Worm (Caenorhabditis elegans): ENCODE measurements around the gene rig-1.

Gene rig-1

DNA sequence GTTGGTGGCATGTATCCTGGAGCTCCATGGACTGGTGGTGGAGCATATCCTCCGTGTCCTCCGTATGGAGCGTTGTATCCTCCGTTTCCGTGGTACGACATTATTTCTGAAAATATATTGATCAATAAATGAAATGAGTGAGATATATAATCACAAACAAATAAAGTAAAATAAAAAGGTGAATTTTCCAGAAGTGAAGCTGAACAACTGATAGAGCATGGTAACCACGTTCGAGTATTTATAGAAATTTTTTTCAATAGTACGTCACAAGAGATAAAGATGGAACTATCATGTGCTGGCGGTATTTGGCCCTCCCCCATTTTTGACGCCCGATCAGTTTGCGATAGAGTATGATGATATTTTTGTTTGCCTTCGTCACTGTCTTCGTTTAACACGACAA is 56.4 kb downstream of the rig-1 start, which contains the start of gene F53A9.7:
Gene F53A9.7 (minus strand): TSS at position 101 of the 400 bp plus-strand sequence.
- TF ChIP-seq gei-8 (GFP tag; optimal IDR thresholded peaks at IDR 0.05) (no peak), Y75B8A.6 (GFP tag; IDR thresholded peaks at IDR 0.05) (no peak), nhr-237 (tag; optimal IDR thresholded peaks at IDR 0.05) (no peak), ces-1 (GFP tag; optimal IDR thresholded peaks at IDR 0.05) (no peak), Y105C5A.15 (GFP tag; IDR thresholded peaks at IDR 0.05) (no peak), unc-130 (GFP tag; optimal IDR thresholded peaks at IDR 0.05) (no peak), aly-2 (tag; optimal IDR thresholded peaks at IDR 0.05) (no peak), F10B5.3 (tag; optimal IDR thresholded peaks at IDR 0.05) (no peak), lsy-2 (tag; optimal IDR thresholded peaks at IDR 0.05) (no peak), spr-1 (tag; optimal IDR thresholded peaks at IDR 0.05) (no peak), pqm-1 (tag; optimal IDR thresholded peaks at IDR 0.05) (no peak), unc-62 (GFP tag; optimal IDR thresholded peaks at IDR 0.05 in 1 of 2) (peak in 1 of 2 experiments; percentile 60), unc-62 (tag; optimal IDR thresholded peaks at IDR 0.05) (no peak), fos-1 (tag; optimal IDR thresholded peaks at IDR 0.05) (no peak), php-3 (GFP tag; IDR thresholded peaks at IDR 0.05) (no peak), saeg-2 (GFP tag; IDR thresholded peaks at IDR 0.05) (no peak), F26F4.8 (GFP tag; conservative IDR thresholded peaks at IDR 0.05) (no peak), nhr-76 (tag; optimal IDR thresholded peaks at IDR 0.05) (no peak), dmd-8 (GFP tag; IDR thresholded peaks at IDR 0.05) (no peak), zag-1 (tag; optimal IDR thresholded peaks at IDR 0.05) (no peak), dve-1 (tag; optimal IDR thresholded peaks at IDR 0.05; ENCODE audit: insufficient read depth) (peak; percentile 13), zfp-2 (tag; optimal IDR thresholded peaks at IDR 0.05) (no peak), aha-1 (tag) (peak; percentile 25), vab-7 (GFP tag; IDR thresholded peaks at IDR 0.05) (no peak), rbr-2 (tag; optimal IDR thresholded peaks at IDR 0.05) (no peak), mdl-1 (tag; optimal IDR thresholded peaks at IDR 0.05) (no peak), arid-1 (GFP tag; conservative IDR thresholded peaks at IDR 0.05) (no peak)

DNA sequence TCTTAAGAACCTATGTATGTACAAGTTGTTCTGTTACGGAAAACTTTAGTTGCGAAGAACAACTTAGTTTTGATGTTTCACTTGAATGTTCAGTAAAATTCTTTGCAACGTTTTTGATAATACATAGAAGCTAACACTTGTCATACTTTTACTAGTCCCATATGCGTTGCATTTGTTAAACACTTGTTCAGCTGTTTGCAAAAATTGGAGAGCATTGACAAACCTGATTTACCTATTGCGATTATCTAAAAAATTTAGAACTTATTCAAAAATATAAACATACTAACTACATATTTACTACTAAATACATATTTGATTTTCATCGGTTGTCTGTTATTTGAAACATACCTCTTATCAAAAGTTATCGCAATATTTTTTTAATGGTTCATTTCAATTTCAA is 57.7 kb downstream of the rig-1 start:
- TF ChIP-seq lsy-2 (tag; optimal IDR thresholded peaks at IDR 0.05), result no peak
- TF ChIP-seq daf-16 (GFP tag; optimal IDR thresholded peaks at IDR 0.05), result no peak
- peak; percentile 71 for TF ChIP-seq daf-16 (tag; optimal IDR thresholded peaks at IDR 0.05)
- TF ChIP-seq lin-13 (GFP tag; optimal IDR thresholded peaks at IDR 0.05), result no peak
- 0 out of 2 replicates have a peak, but pooled peaks have one; percentile 13 for TF ChIP-seq pha-4 (GFP tag; IDR thresholded peaks at IDR 0.05)
- TF ChIP-seq pha-4 (tag; optimal IDR thresholded peaks at IDR 0.05), result no peak
- no peak for TF ChIP-seq Y75B8A.6 (GFP tag; IDR thresholded peaks at IDR 0.05)
- no peak for TF ChIP-seq daf-19 (GFP tag; conservative IDR thresholded peaks at IDR 0.05)
- TF ChIP-seq fos-1 (tag; optimal IDR thresholded peaks at IDR 0.05), result peak; percentile 20
- no peak for TF ChIP-seq zag-1 (tag; optimal IDR thresholded peaks at IDR 0.05)
- no peak for TF ChIP-seq mes-2 (tag; optimal IDR thresholded peaks at IDR 0.05; ENCODE audit: poor library complexity, severe bottlenecking)
- TF ChIP-seq T26A8.4 (GFP tag; IDR thresholded peaks at IDR 0.05), result 0 out of 2 replicates have a peak, but pooled peaks have one; percentile 10
- peak; percentile 28; the same call in 1 of the 2 replicates for TF ChIP-seq php-3 (GFP tag; IDR thresholded peaks at IDR 0.05)
- TF ChIP-seq fkh-10 (GFP tag; optimal IDR thresholded peaks at IDR 0.05), result no peak
- no peak for TF ChIP-seq R02D3.7 (tag; optimal IDR thresholded peaks at IDR 0.05)
- no peak for TF ChIP-seq mxl-3 (GFP tag; optimal IDR thresholded peaks at IDR 0.05)
- TF ChIP-seq dve-1 (tag; optimal IDR thresholded peaks at IDR 0.05; ENCODE audit: insufficient read depth), result peak; percentile 69
- peak; percentile 34 for TF ChIP-seq T20F7.1 (GFP tag; optimal IDR thresholded peaks at IDR 0.05)
- TF ChIP-seq nhr-28 (tag; optimal IDR thresholded peaks at IDR 0.05), result peak; percentile 42
- TF ChIP-seq nhr-77 (tag; optimal IDR thresholded peaks at IDR 0.05), result peak; percentile 93
- no peak for TF ChIP-seq unc-62 (GFP tag; optimal IDR thresholded peaks at IDR 0.05 in 1 of 2)
- no peak for TF ChIP-seq unc-62 (tag; optimal IDR thresholded peaks at IDR 0.05)
